Fruit fly (Drosophila melanogaster) whole organism, adult: Measurements from ENCODE around the gene CG12948.

Experiments used
- CG11617 ChIP-seq: fragments of 200-800 bp; sonication (Bioruptor generic); optimal IDR thresholded peaks from 2 replicates; lab custom pipeline; 2017; ENCODE audit warnings: mild to moderate bottlenecking, missing biosample characterization, missing genetic modification reagents, missing genetic modification characterization
- CG14711 ChIP-seq: fragments of 200-800 bp; sonication (Bioruptor generic); optimal IDR thresholded peaks from 2 replicates; lab custom pipeline; 2018; ENCODE audit warnings: missing biosample characterization, mild to moderate bottlenecking, missing genetic modification characterization, moderate library complexity
- CG5204 ChIP-seq: fragments of 200-800 bp; sonication (Bioruptor generic); optimal IDR thresholded peaks from 2 replicates; lab custom pipeline; 2016; ENCODE audit warnings: missing biosample characterization, missing genetic modification characterization
- CG7101 ChIP-seq: fragments of 200-800 bp; sonication (Bioruptor generic); optimal IDR thresholded peaks from 2 replicates; lab custom pipeline; 2018; ENCODE audit warnings: missing biosample characterization, mild to moderate bottlenecking, missing genetic modification characterization, moderate library complexity
- Clk ChIP-seq: fragments of 200-800 bp; sonication (Bioruptor generic); optimal IDR thresholded peaks from 2 replicates; lab custom pipeline; 2017; ENCODE audit warnings: missing biosample characterization, missing genetic modification characterization
- Hr96 ChIP-seq: fragments of 200-800 bp; sonication (Bioruptor generic); optimal IDR thresholded peaks from 2 replicates; lab custom pipeline; 2016; ENCODE audit warnings: missing biosample characterization, missing genetic modification characterization
- Mnt ChIP-seq: fragments of 200-800 bp; sonication (Bioruptor generic); optimal IDR thresholded peaks from 2 replicates; lab custom pipeline; 2016; ENCODE audit warnings: missing biosample characterization, mild to moderate bottlenecking, missing genetic modification characterization
- cic ChIP-seq: fragments of 200-800 bp; sonication (Bioruptor generic); optimal IDR thresholded peaks from 2 replicates; lab custom pipeline; 2017; ENCODE audit warnings: missing biosample characterization, mild to moderate bottlenecking, missing genetic modification characterization, moderate library complexity
- cnc ChIP-seq, 2 experiments: fragments of >200 bp; optimal IDR thresholded peaks; 2 replicates each; lab custom pipeline; 2017
- kay ChIP-seq: fragments of 200-800 bp; sonication (Bioruptor generic); peaks from one replicate; lab custom pipeline; 2016; ENCODE audit warnings: missing biosample characterization, missing genetic modification characterization, borderline replicate concordance
- ovo ChIP-seq: fragments of 200-800 bp; sonication (Bioruptor generic); optimal IDR thresholded peaks from 2 replicates; lab custom pipeline; 2016; ENCODE audit warnings: missing biosample characterization, missing genetic modification characterization
- tj ChIP-seq: fragments of 200-800 bp; sonication (Bioruptor generic); optimal IDR thresholded peaks from 3 replicates; lab custom pipeline; 2017; ENCODE audit warnings: missing biosample characterization, mild to moderate bottlenecking, missing genetic modification characterization, moderate library complexity

dm6 chr3R:9771519-9771972, 24.0 kb upstream of the CG12948 start, which contains the start of gene CG9471:
- TF ChIP-seq CG5204 (GFP tag; lab: Kevin White, UChicago): peak; percentile 97
- peak; percentile 96 for TF ChIP-seq CG11617 (GFP tag; lab: Kevin White, UChicago)
- peak; percentile 78 for TF ChIP-seq tj
- peak; percentile 91 for TF ChIP-seq Clk (GFP tag; lab: Kevin White, UChicago)
- TF ChIP-seq kay (GFP tag; lab: Kevin White, UChicago): no peak
- peak; percentile 92 for TF ChIP-seq CG14711
- peak; percentile 94 for TF ChIP-seq cic (GFP tag; lab: Kevin White, UChicago)
- TF ChIP-seq CG7101 (tag; lab: Kevin White, UChicago): peak; percentile 97
- peak; percentile 88 for TF ChIP-seq ovo
- TF ChIP-seq Hr96 (GFP tag; lab: Kevin White, UChicago): peak; percentile 95
- TF ChIP-seq cnc (optimal IDR thresholded peaks at IDR 0.05; lab: Kevin White, UChicago): no peak
- TF ChIP-seq Mnt (GFP tag; lab: Kevin White, UChicago): peak; percentile 92
